Worm (Caenorhabditis elegans) whole organism, L4 larva: ENCODE data around the gene ocr-2.

Experiments used
- Y105C5A.15 ChIP-seq: fragments of 200-800 bp; sonication (Bioruptor generic); IDR thresholded peaks from 2 replicates; pipeline ENCODE4 v1.3.6; 2022; ENCODE audit warnings: missing genetic modification characterization, missing compliant biosample characterization
- daf-16 ChIP-seq, 3 experiments: sonication (generic microtip); optimal IDR thresholded peaks; 2 replicates each; lab custom pipeline; 2016 to 2017; ENCODE audit warnings: missing genetic modification characterization in 3 of 3, missing genetic modification reagents in 3 of 3, mild to moderate bottlenecking in 2 of 3, missing compliant biosample characterization in 2 of 3, missing biosample characterization in 1 of 3, moderate library complexity in 1 of 3
- gei-8 ChIP-seq: fragments of 200-800 bp; sonication (Bioruptor generic); optimal IDR thresholded peaks from 2 replicates; lab custom pipeline; 2018; ENCODE audit warnings: mild to moderate bottlenecking, missing genetic modification characterization, missing compliant biosample characterization
- snpc-4 ChIP-seq: fragments of 150-350 bp; optimal IDR thresholded peaks from 2 replicates; lab custom pipeline; 2014; ENCODE audit warnings: missing biosample characterization, missing genetic modification characterization

DNA sequence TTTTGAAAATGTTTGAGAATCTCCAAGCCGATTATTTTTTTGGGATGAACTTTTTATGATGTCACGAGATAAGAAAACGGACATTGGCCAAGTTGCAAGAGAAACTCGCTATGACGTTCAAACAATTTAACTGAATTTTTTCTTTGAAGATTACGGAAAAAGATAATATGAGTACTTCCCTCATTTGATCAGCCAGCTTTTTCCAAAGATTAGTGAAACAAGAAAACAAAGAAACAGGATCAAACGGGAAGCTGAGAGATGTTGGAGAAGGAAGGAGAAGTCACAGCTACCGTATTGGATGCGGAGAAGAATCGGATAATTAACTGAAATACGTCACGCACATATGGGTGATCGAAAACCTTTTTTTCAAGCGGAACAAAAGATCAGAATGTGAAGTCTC, 34.3 kb upstream of the ocr-2 start:
- TF ChIP-seq snpc-4 (no peak), gei-8 (GFP tag; lab: Kevin White, UChicago) (no peak), daf-16 (GFP tag; optimal IDR thresholded peaks at IDR 0.05; lab: Kevin White, UChicago) (no peak), daf-16 (tag; optimal IDR thresholded peaks at IDR 0.05; lab: Kevin White, UChicago) (no peak), Y105C5A.15 (GFP tag; lab: Robert Waterston, UW) (no peak)
